Fruit fly (Drosophila melanogaster) whole organism, embryonic: ENCODE measurements around the gene Tango5.

ENCODE experiments used
- Aef1 ChIP-seq: fragments of 200-800 bp; sonication (Bioruptor generic); IDR thresholded peaks from 3 replicates; pipeline ENCODE4 v1.3.6; 2022; ENCODE audit warnings: missing biosample characterization, missing genetic modification characterization
- Bgb ChIP-seq: fragments of 200-800 bp; sonication (Bioruptor generic); IDR thresholded peaks from 2 replicates; pipeline ENCODE4 v1.3.6; 2022; ENCODE audit warnings: missing biosample characterization, missing genetic modification characterization; ENCODE audit not compliant: partially characterized antibody
- CG10462 ChIP-seq: fragments of 200-800 bp; sonication (Bioruptor generic); optimal IDR thresholded peaks from 2 replicates; lab custom pipeline; 2016; ENCODE audit warnings: missing biosample characterization, missing genetic modification characterization
- CG10979 ChIP-seq: fragments of 200-800 bp; sonication (Bioruptor generic); optimal IDR thresholded peaks from 2 replicates; lab custom pipeline; 2018; ENCODE audit warnings: missing biosample characterization, mild to moderate bottlenecking, missing genetic modification characterization, moderate library complexity
- CG11560 ChIP-seq: fragments of 200-800 bp; sonication (Bioruptor generic); IDR thresholded peaks from 3 replicates; pipeline ENCODE4 v1.3.6; 2022; ENCODE audit warnings: missing biosample characterization, missing genetic modification characterization
- CG14965 ChIP-seq: fragments of 200-800 bp; sonication (Bioruptor generic); optimal IDR thresholded peaks from 2 replicates; lab custom pipeline; 2016; ENCODE audit warnings: missing biosample characterization, missing genetic modification characterization, borderline replicate concordance
- CG1603 ChIP-seq: fragments of 200-800 bp; sonication (Bioruptor generic); optimal IDR thresholded peaks from 2 replicates; lab custom pipeline; 2019; ENCODE audit warnings: missing biosample characterization, mild to moderate bottlenecking, missing genetic modification characterization, moderate library complexity
- CG17186 ChIP-seq: fragments of 200-800 bp; sonication (Bioruptor generic); optimal IDR thresholded peaks from 3 replicates; lab custom pipeline; 2017; ENCODE audit warnings: missing biosample characterization, missing genetic modification reagents, missing genetic modification characterization
- CG17912 ChIP-seq: fragments of 200-800 bp; sonication (Bioruptor generic); optimal IDR thresholded peaks from 2 replicates; lab custom pipeline; 2018; ENCODE audit warnings: missing biosample characterization, mild to moderate bottlenecking, missing genetic modification characterization
- CG33213 ChIP-seq: fragments of 200-800 bp; sonication (Bioruptor generic); optimal IDR thresholded peaks from 3 replicates; lab custom pipeline; 2016; ENCODE audit warnings: missing biosample characterization, missing genetic modification characterization
- CG3847 ChIP-seq: fragments of 200-800 bp; sonication (Bioruptor generic); IDR thresholded peaks from 2 replicates; pipeline ENCODE4 v1.3.6; 2022; ENCODE audit warnings: missing biosample characterization, missing genetic modification characterization
- CG4360 ChIP-seq: fragments of 200-800 bp; sonication (Bioruptor generic); IDR thresholded peaks from 2 replicates; pipeline ENCODE4 v1.3.6; 2022; ENCODE audit warnings: missing biosample characterization, missing genetic modification characterization
- CG5180 ChIP-seq: fragments of 200-800 bp; sonication (Bioruptor generic); optimal IDR thresholded peaks from 3 replicates; lab custom pipeline; 2017; ENCODE audit warnings: missing biosample characterization, missing genetic modification characterization, mild to moderate bottlenecking, moderate library complexity, missing genetic modification reagents
- CG7963 ChIP-seq: fragments of 200-800 bp; sonication (Bioruptor generic); IDR thresholded peaks from 3 replicates; pipeline ENCODE4 v1.3.6; 2022; ENCODE audit warnings: missing biosample characterization, missing genetic modification characterization; ENCODE audit not compliant: partially characterized antibody
- CG7987 ChIP-seq: fragments of 200-800 bp; sonication (Bioruptor generic); optimal IDR thresholded peaks from 2 replicates; lab custom pipeline; 2018; ENCODE audit warnings: missing biosample characterization, mild to moderate bottlenecking, missing genetic modification characterization, moderate library complexity
- CG8281 ChIP-seq: fragments of 200-800 bp; sonication (Bioruptor generic); optimal IDR thresholded peaks from 2 replicates; lab custom pipeline; 2018; ENCODE audit warnings: missing biosample characterization, mild to moderate bottlenecking, missing genetic modification characterization, moderate library complexity
- CG9437 ChIP-seq: fragments of 200-800 bp; sonication (Bioruptor generic); optimal IDR thresholded peaks from 2 replicates; lab custom pipeline; 2018; ENCODE audit warnings: missing biosample characterization, mild to moderate bottlenecking, missing genetic modification characterization
- Dll ChIP-seq: fragments of 200-800 bp; sonication (Bioruptor generic); IDR thresholded peaks from 4 replicates; pipeline ENCODE4 v1.3.6; 2022; ENCODE audit warnings: missing biosample characterization, missing genetic modification characterization; ENCODE audit not compliant: partially characterized antibody
- Elba2 ChIP-seq: fragments of 200-800 bp; sonication (Bioruptor generic); optimal IDR thresholded peaks from 3 replicates; lab custom pipeline; 2016; ENCODE audit warnings: missing biosample characterization, missing genetic modification characterization
- GATAe ChIP-seq: fragments of 200-800 bp; sonication (Bioruptor generic); conservative IDR thresholded peaks from 2 replicates; pipeline ENCODE4 v1.3.6; 2022; ENCODE audit warnings: missing biosample characterization, missing genetic modification characterization
- Gsc ChIP-seq: fragments of 200-800 bp; sonication (Bioruptor generic); IDR thresholded peaks from 2 replicates; pipeline ENCODE4 v1.3.6; 2022; ENCODE audit warnings: missing biosample characterization, missing genetic modification characterization
- HLH4C ChIP-seq: fragments of 200-800 bp; sonication (Bioruptor generic); IDR thresholded peaks from 3 replicates; pipeline ENCODE4 v1.3.6; 2022; ENCODE audit warnings: missing biosample characterization, missing genetic modification characterization; ENCODE audit not compliant: partially characterized antibody
- Hey ChIP-seq: fragments of 200-800 bp; sonication (Bioruptor generic); optimal IDR thresholded peaks from 3 replicates; lab custom pipeline; 2018; ENCODE audit warnings: missing biosample characterization, mild to moderate bottlenecking, missing genetic modification characterization
- Lhr ChIP-seq: fragments of 200-800 bp; sonication (Bioruptor generic); optimal IDR thresholded peaks from 3 replicates; lab custom pipeline; 2017; ENCODE audit warnings: mild to moderate bottlenecking, missing biosample characterization, missing genetic modification reagents, missing genetic modification characterization
- MBD-R2 ChIP-seq: fragments of 200-800 bp; sonication (Bioruptor generic); IDR thresholded peaks from 2 replicates; pipeline ENCODE4 v1.3.6; 2022; ENCODE audit warnings: missing biosample characterization, missing genetic modification characterization
- Max ChIP-seq: fragments of 200-800 bp; sonication (Bioruptor generic); optimal IDR thresholded peaks from 2 replicates; lab custom pipeline; 2016; ENCODE audit warnings: missing biosample characterization, mild to moderate bottlenecking, missing genetic modification characterization
- NK7.1 ChIP-seq: fragments of 200-800 bp; sonication (Bioruptor generic); optimal IDR thresholded peaks from 3 replicates; lab custom pipeline; 2016; ENCODE audit warnings: missing biosample characterization, missing genetic modification characterization
- Nf-YA ChIP-seq: fragments of 200-800 bp; sonication (Bioruptor generic); IDR thresholded peaks from 2 replicates; pipeline ENCODE4 v1.3.6; 2022; ENCODE audit warnings: missing biosample characterization, missing genetic modification characterization
- Sry-δ ChIP-seq: fragments of 200-800 bp; sonication (Bioruptor generic); optimal IDR thresholded peaks from 2 replicates; lab custom pipeline; 2016; ENCODE audit warnings: missing biosample characterization, missing genetic modification characterization
- TFAM ChIP-seq: fragments of 200-800 bp; sonication (Bioruptor generic); optimal IDR thresholded peaks from 2 replicates; lab custom pipeline; 2017; ENCODE audit warnings: missing biosample characterization, missing genetic modification characterization, inconsistent platforms
- Trl ChIP-seq, 3 experiments: fragments of >200 bp in 2 of 3; fragments of 200-800 bp in 1 of 3; sonication (Bioruptor generic) in 1 of 3; optimal IDR thresholded peaks; 2 replicates in 1 of 3; 3 replicates in 2 of 3; lab custom pipeline; 2016 to 2017; ENCODE audit warnings: missing biosample characterization in 1 of 3, missing genetic modification characterization in 1 of 3
- Usf ChIP-seq: fragments of 200-800 bp; sonication (Bioruptor generic); optimal IDR thresholded peaks from 2 replicates; lab custom pipeline; 2017; ENCODE audit warnings: missing genotype, missing biosample characterization, missing genetic modification characterization
- Xbp1 ChIP-seq: fragments of 200-800 bp; sonication (Bioruptor generic); optimal IDR thresholded peaks from 3 replicates; lab custom pipeline; 2016; ENCODE audit warnings: missing biosample characterization, mild to moderate bottlenecking, missing genetic modification characterization
- ab ChIP-seq: fragments of 200-800 bp; sonication (Bioruptor generic); optimal IDR thresholded peaks from 2 replicates; lab custom pipeline; 2016; ENCODE audit warnings: missing biosample characterization, missing genetic modification characterization
- aop ChIP-seq: fragments of 200-800 bp; sonication (Bioruptor generic); IDR thresholded peaks from 2 replicates; pipeline ENCODE4 v1.3.6; 2022; ENCODE audit warnings: missing biosample characterization, missing genetic modification characterization
- ara ChIP-seq: fragments of 200-800 bp; sonication (Bioruptor generic); IDR thresholded peaks from 2 replicates; pipeline ENCODE4 v1.3.6; 2022; ENCODE audit warnings: missing biosample characterization, missing genetic modification characterization
- ase ChIP-seq: fragments of 200-800 bp; sonication (Bioruptor generic); IDR thresholded peaks from 3 replicates; pipeline ENCODE4 v1.3.6; 2022; ENCODE audit warnings: missing biosample characterization, missing genetic modification characterization
- crp ChIP-seq, 2 experiments: fragments of 200-800 bp; sonication (Bioruptor generic); optimal IDR thresholded peaks; 2 replicates in 1 of 2; 3 replicates in 1 of 2; lab custom pipeline; 2017; ENCODE audit warnings: missing biosample characterization in 2 of 2, missing genetic modification characterization in 2 of 2, mild to moderate bottlenecking in 1 of 2, moderate library complexity in 1 of 2
- eyg ChIP-seq: fragments of 200-800 bp; sonication (Bioruptor generic); optimal IDR thresholded peaks from 3 replicates; lab custom pipeline; 2016; ENCODE audit warnings: missing biosample characterization, missing genetic modification characterization
- jumu ChIP-seq: fragments of 200-800 bp; sonication (Bioruptor generic); optimal IDR thresholded peaks from 3 replicates; lab custom pipeline; 2016; ENCODE audit warnings: missing biosample characterization, missing genetic modification characterization
- onecut ChIP-seq: fragments of 200-800 bp; sonication (Bioruptor generic); IDR thresholded peaks from 2 replicates; pipeline ENCODE4 v1.3.6; 2022; ENCODE audit warnings: missing biosample characterization, missing genetic modification characterization
- org-1 ChIP-seq: fragments of 200-800 bp; sonication (Bioruptor generic); optimal IDR thresholded peaks from 2 replicates; lab custom pipeline; 2017; ENCODE audit warnings: missing biosample characterization, missing genetic modification characterization
- otp ChIP-seq: fragments of 200-800 bp; sonication (Bioruptor generic); IDR thresholded peaks from 3 replicates; pipeline ENCODE4, ENCODE4 v1.3.6; 2022; ENCODE audit warnings: missing biosample characterization, missing genetic modification characterization
- pan ChIP-seq, 4 experiments: fragments of >200 bp in 3 of 4; fragments of 200-800 bp in 1 of 4; sonication (Bioruptor generic) in 1 of 4; optimal IDR thresholded peaks in 3 of 4; IDR thresholded peaks in 1 of 4; 2 replicates each; pipeline versions ENCODE4 v1.3.6 to Lab custom; 2017 to 2022; ENCODE audit warnings: missing biosample characterization in 2 of 4, missing genetic modification characterization in 2 of 4, mixed read lengths in 1 of 4
- pzg ChIP-seq: fragments of 200-800 bp; sonication (Bioruptor generic); optimal IDR thresholded peaks from 3 replicates; lab custom pipeline; 2018; ENCODE audit warnings: missing biosample characterization, mild to moderate bottlenecking, missing genetic modification characterization, moderate library complexity
- sc ChIP-seq, 3 experiments: fragments of >200 bp in 2 of 3; fragments of 200-800 bp in 1 of 3; sonication (Bioruptor generic) in 1 of 3; optimal IDR thresholded peaks; 2 replicates in 2 of 3; 3 replicates in 1 of 3; lab custom pipeline; 2017; ENCODE audit warnings: mild to moderate bottlenecking in 1 of 3, missing biosample characterization in 1 of 3, missing genetic modification characterization in 1 of 3, missing genetic modification reagents in 1 of 3
- sim ChIP-seq: fragments of 200-800 bp; sonication (Bioruptor generic); IDR thresholded peaks from 2 replicates; pipeline ENCODE4 v1.3.6; 2022; ENCODE audit warnings: missing biosample characterization, missing genetic modification characterization
- sqz ChIP-seq: fragments of 200-800 bp; sonication (Bioruptor generic); optimal IDR thresholded peaks from 3 replicates; lab custom pipeline; 2018; ENCODE audit warnings: missing biosample characterization, mild to moderate bottlenecking, missing genetic modification characterization
- tx ChIP-seq: fragments of 200-800 bp; sonication (Bioruptor generic); optimal IDR thresholded peaks from 2 replicates; lab custom pipeline; 2016; ENCODE audit warnings: missing biosample characterization, missing genetic modification characterization

Gene Tango5

DNA sequence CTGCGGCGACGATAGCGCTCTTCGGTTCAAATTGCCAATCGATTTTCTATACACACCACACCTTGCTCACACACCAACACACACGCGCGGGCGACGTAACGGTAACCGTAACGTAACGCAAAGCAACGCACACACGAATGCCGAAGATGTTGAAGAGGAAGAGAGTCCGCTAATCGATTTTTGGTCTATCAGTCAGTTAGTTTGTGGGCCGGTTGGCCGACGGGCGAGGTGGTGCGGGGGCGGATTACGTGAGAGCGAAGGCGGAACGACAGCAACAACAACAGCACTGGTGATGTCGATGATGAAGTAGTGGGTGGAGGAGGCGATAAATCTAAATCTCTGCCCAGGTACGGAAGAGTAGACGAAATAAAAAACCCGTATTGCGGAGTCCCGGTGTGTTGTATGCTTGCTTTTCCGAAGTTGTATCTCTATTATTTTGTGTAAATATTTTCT lies 19.9 kb downstream of the Tango5 start, which contains the start of gene ras:
ras (plus strand) TSS at position 188 of the 453 bp plus-strand sequence.
- TF ChIP-seq CG10979 (no peak), pzg (no peak), sim (GFP tag; lab: Robert Waterston, UW) (no peak), ab (GFP tag; lab: Kevin White, UChicago) (no peak), GATAe (GFP tag; lab: Robert Waterston, UW) (no peak), CG17186 (GFP tag; lab: Kevin White, UChicago) (no peak), CG7963 (GFP tag; lab: Robert Waterston, UW) (no peak), Bgb (GFP tag; lab: Robert Waterston, UW) (0 out of 2 replicates have a peak, but pooled peaks have one; percentile 16), org-1 (GFP tag; lab: Kevin White, UChicago) (no peak), MBD-R2 (GFP tag; lab: Robert Waterston, UW) (no peak; the same call in 1 of the 2 replicates), Hey (tag; lab: Kevin White, UChicago) (no peak), CG5180 (GFP tag; lab: Kevin White, UChicago) (peak; percentile 25), ase (GFP tag; lab: Robert Waterston, UW) (no peak), Gsc (GFP tag; lab: Robert Waterston, UW) (no peak), eyg (GFP tag; lab: Kevin White, UChicago) (no peak), sc (optimal IDR thresholded peaks at IDR 0.05; lab: Kevin White, UChicago) (no peak), sc (GFP tag; optimal IDR thresholded peaks at IDR 0.05; lab: Kevin White, UChicago) (no peak), HLH4C (no peak), Trl (optimal IDR thresholded peaks at IDR 0.05; lab: Kevin White, UChicago) (peak in 1 of 2 experiments; percentile 37), Trl (GFP tag; optimal IDR thresholded peaks at IDR 0.05; lab: Kevin White, UChicago) (no peak), Xbp1 (GFP tag; lab: Kevin White, UChicago) (no peak), jumu (no peak), NK7.1 (no peak), Lhr (no peak), CG10462 (no peak), CG3847 (no peak), CG11560 (tag; lab: Robert Waterston, UW) (no peak), CG7987 (GFP tag; lab: Kevin White, UChicago) (peak; percentile 16), sqz (no peak), Dll (no peak), CG4360 (peak; percentile 87), ara (no peak), CG17912 (no peak), Nf-YA (no peak), pan (optimal IDR thresholded peaks at IDR 0.05; lab: Kevin White, UChicago) (no peak), pan (GFP tag; optimal IDR thresholded peaks at IDR 0.05 in 1 of 2, IDR thresholded peaks at IDR 0.05 in 1 of 2) (no peak), CG9437 (GFP tag; lab: Kevin White, UChicago) (peak; percentile 99), aop (GFP tag; lab: Robert Waterston, UW) (no peak), Aef1 (no peak), tx (no peak), otp (GFP tag; lab: Robert Waterston, UW) (no peak), TFAM (GFP tag; lab: Kevin White, UChicago) (no peak), onecut (peak; percentile 96), Sry-δ (no peak), Elba2 (GFP tag; lab: Kevin White, UChicago) (no peak), crp (GFP tag; optimal IDR thresholded peaks at IDR 0.05; lab: Kevin White, UChicago) (no peak), Max (no peak), CG1603 (tag; lab: Kevin White, UChicago) (no peak), CG8281 (tag; lab: Kevin White, UChicago) (peak; percentile 18), CG14965 (GFP tag; lab: Kevin White, UChicago) (no peak), Usf (GFP tag; lab: Kevin White, UChicago) (no peak), CG33213 (GFP tag; lab: Kevin White, UChicago) (no peak)
